Worm (Caenorhabditis elegans) whole organism, L1 larva: ENCODE measurements around the gene bus-4.

ENCODE experiments used
- elt-3 ChIP-seq, 6 experiments: fragments of 150-350 bp in 1 of 6; sonication (generic microtip); optimal IDR thresholded peaks; 2 replicates each; lab custom pipeline; 2017 to 2018; ENCODE audit warnings: missing biosample characterization in 6 of 6, missing genetic modification characterization in 6 of 6, inconsistent platforms in 1 of 6
- isw-1 ChIP-seq: fragments of 200-800 bp; sonication (Bioruptor generic); IDR thresholded peaks from 2 replicates; pipeline ENCODE4 v1.3.6; 2022; ENCODE audit warnings: missing genetic modification characterization, missing compliant biosample characterization
- lin-15B ChIP-seq: fragments of 150-350 bp; sonication (generic microtip); optimal IDR thresholded peaks from 3 replicates; lab custom pipeline; 2014; ENCODE audit warnings: missing biosample characterization, missing genetic modification characterization
- lin-35 ChIP-seq, 2 experiments: fragments of 150-350 bp; optimal IDR thresholded peaks; 2 replicates each; lab custom pipeline; 2014; ENCODE audit warnings: missing biosample characterization in 2 of 2, missing genetic modification characterization in 2 of 2, missing genetic modification reagents in 2 of 2
- nhr-90 ChIP-seq: sonication (generic microtip); optimal IDR thresholded peaks from 2 replicates; lab custom pipeline; 2016; ENCODE audit warnings: mild to moderate bottlenecking, missing genetic modification characterization, missing compliant biosample characterization; ENCODE audit not compliant: poor library complexity
- sptf-1 ChIP-seq: fragments of 150-350 bp; optimal IDR thresholded peaks from 2 replicates; lab custom pipeline; 2014; ENCODE audit warnings: missing biosample characterization, missing genetic modification characterization
- tbx-2 ChIP-seq: sonication (generic microtip); optimal IDR thresholded peaks from 2 replicates; lab custom pipeline; 2016; ENCODE audit warnings: missing genetic modification characterization, missing compliant biosample characterization

DNA sequence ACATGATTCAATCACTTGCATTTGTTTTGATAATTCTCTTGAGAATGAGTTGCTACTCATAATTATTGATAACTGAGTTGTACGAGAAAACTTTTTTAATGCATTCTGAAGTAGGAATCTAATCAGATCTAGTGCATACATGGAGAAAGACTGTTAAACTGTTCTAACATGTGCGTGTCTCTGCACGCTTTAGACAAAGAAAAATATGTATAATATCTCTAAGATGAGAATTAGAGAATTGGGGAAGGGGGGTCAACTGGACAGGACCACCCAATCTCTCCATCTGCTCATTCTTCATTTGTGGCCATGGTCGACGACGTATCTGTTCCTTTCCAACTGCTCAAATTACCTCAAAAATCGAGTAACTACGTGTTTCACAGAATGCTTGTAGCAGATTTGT lies 49.2 kb downstream of the bus-4 start, which contains the start of gene fbxb-78:
- TF ChIP-seq nhr-90: no peak
- no peak for TF ChIP-seq tbx-2 (tag; lab: Kevin White, UChicago)
- no peak for TF ChIP-seq isw-1 (GFP tag; lab: Robert Waterston, UW)
- no peak for TF ChIP-seq elt-3 (tag; optimal IDR thresholded peaks at IDR 0.05; lab: Kevin White, UChicago)
- TF ChIP-seq lin-15B (tag; lab: Kevin White, UChicago): no peak
- TF ChIP-seq lin-35 (GFP tag; optimal IDR thresholded peaks at IDR 0.05; lab: Kevin White, UChicago): no peak
- TF ChIP-seq sptf-1 (tag; lab: Kevin White, UChicago): no peak
